Fruit fly (Drosophila melanogaster) S2 (cell line): Measurements from ENCODE around the gene ND-B14.5AL.

ENCODE experiments used
- CG8478 ChIP-seq: fragments of >200 bp; optimal IDR thresholded peaks from 2 replicates; lab custom pipeline; 2018
- CTCF ChIP-seq, 2 experiments: fragments of >200 bp; optimal IDR thresholded peaks; 2 replicates each; lab custom pipeline; 2018

DNA sequence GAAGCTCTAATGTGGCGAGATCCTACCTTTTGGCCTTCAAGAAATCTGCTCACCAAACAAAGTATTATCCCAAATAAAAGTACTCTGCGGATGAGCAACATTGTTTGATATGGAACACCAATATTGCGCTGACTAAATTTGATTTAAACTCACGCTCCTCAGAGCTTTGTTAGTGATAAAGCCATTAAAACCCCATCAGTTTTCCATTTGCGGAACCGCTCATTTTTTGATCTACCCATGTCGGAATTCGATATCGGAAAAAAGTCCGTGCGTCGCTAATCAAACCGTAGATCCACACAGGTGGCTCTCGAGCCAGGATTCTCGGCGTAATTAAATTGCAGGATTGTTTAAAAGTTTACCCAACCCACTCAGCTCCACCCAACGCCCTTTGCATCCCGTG lies 46.3 kb downstream of the ND-B14.5AL start, which contains the start of gene CG33772:
- no peak for TF ChIP-seq CTCF (optimal IDR thresholded peaks at IDR 0.05; lab: Kevin White, UChicago)
- no peak for TF ChIP-seq CG8478 (lab: Kevin White, UChicago)
